Worm (Caenorhabditis elegans) whole organism, L3 larva: ENCODE data around the gene exc-5.

Source experiments
- ceh-82 ChIP-seq: fragments of 150-350 bp; optimal IDR thresholded peaks from 2 replicates; lab custom pipeline; 2014; ENCODE audit warnings: missing biosample characterization, missing genetic modification characterization
- elt-3 ChIP-seq, 3 experiments: fragments of 150-350 bp in 1 of 3; sonication (generic microtip) in 2 of 3; optimal IDR thresholded peaks; 2 replicates in 2 of 3; 4 replicates in 1 of 3; lab custom pipeline; 2014 to 2017; ENCODE audit warnings: missing biosample characterization in 3 of 3, missing genetic modification characterization in 3 of 3
- eor-1 ChIP-seq, 2 experiments: fragments of 150-350 bp; optimal IDR thresholded peaks; 2 replicates each; lab custom pipeline; 2014 to 2018; ENCODE audit warnings: missing biosample characterization in 2 of 2, missing genetic modification characterization in 2 of 2
- fkh-10 ChIP-seq: sonication (generic microtip); optimal IDR thresholded peaks from 2 replicates; lab custom pipeline; 2017; ENCODE audit warnings: missing biosample characterization, missing genetic modification reagents, missing genetic modification characterization
- nhr-11 ChIP-seq: fragments of 150-350 bp; optimal IDR thresholded peaks from 2 replicates; lab custom pipeline; 2014; ENCODE audit warnings: missing biosample characterization, missing genetic modification characterization
- nhr-23 ChIP-seq: fragments of 150-350 bp; optimal IDR thresholded peaks from 2 replicates; lab custom pipeline; 2014; ENCODE audit warnings: missing biosample characterization, missing genetic modification reagents, missing genetic modification characterization
- nhr-25 ChIP-seq: sonication (generic microtip); optimal IDR thresholded peaks from 2 replicates; lab custom pipeline; 2017; ENCODE audit warnings: missing biosample characterization, missing genetic modification characterization
- nhr-28 ChIP-seq: fragments of 150-350 bp; optimal IDR thresholded peaks from 2 replicates; lab custom pipeline; 2014; ENCODE audit warnings: missing biosample characterization, missing genetic modification characterization
- nhr-77 ChIP-seq: fragments of 150-350 bp; optimal IDR thresholded peaks from 2 replicates; lab custom pipeline; 2014; ENCODE audit warnings: missing biosample characterization, missing genetic modification characterization
- pha-4 ChIP-seq: fragments of 150-350 bp; optimal IDR thresholded peaks from 2 replicates; lab custom pipeline; 2014; ENCODE audit warnings: missing biosample characterization, missing genetic modification reagents, missing genetic modification characterization
- skn-1 ChIP-seq: fragments of 150-350 bp; optimal IDR thresholded peaks from 2 replicates; lab custom pipeline; 2014; ENCODE audit warnings: missing biosample characterization, missing genetic modification characterization
- unc-39 ChIP-seq: sonication (generic microtip); optimal IDR thresholded peaks from 4 replicates; lab custom pipeline; 2017; ENCODE audit warnings: missing biosample characterization, missing genetic modification characterization
- unc-62 ChIP-seq: fragments of 150-350 bp; sonication (generic microtip); optimal IDR thresholded peaks from 4 replicates; lab custom pipeline; 2014; ENCODE audit warnings: missing biosample characterization, missing genetic modification reagents, missing genetic modification characterization

ce11 chrIV:8764567-8764966, 48.9 kb downstream of the exc-5 start, which contains the start of gene cdc-50.B:
- TF ChIP-seq fkh-10 (GFP tag; lab: Kevin White, UChicago), result no peak
- TF ChIP-seq pha-4, result peak; percentile 84
- TF ChIP-seq nhr-25 (tag; lab: Kevin White, UChicago), result no peak
- no peak for TF ChIP-seq nhr-28
- no peak for TF ChIP-seq ceh-82 (tag; lab: Kevin White, UChicago)
- TF ChIP-seq eor-1 (tag; optimal IDR thresholded peaks at IDR 0.05; lab: Kevin White, UChicago), result no peak
- TF ChIP-seq skn-1 (tag; lab: Kevin White, UChicago), result no peak
- TF ChIP-seq unc-39 (tag; lab: Kevin White, UChicago), result no peak
- no peak for TF ChIP-seq nhr-77 (tag; lab: Kevin White, UChicago)
- no peak for TF ChIP-seq elt-3 (tag; optimal IDR thresholded peaks at IDR 0.05; lab: Kevin White, UChicago)
- TF ChIP-seq nhr-23 (tag; lab: Kevin White, UChicago), result no peak
- no peak for TF ChIP-seq unc-62 (GFP tag; lab: Kevin White, UChicago)
- TF ChIP-seq nhr-11 (tag; lab: Kevin White, UChicago), result no peak
